Worm (Caenorhabditis elegans): ENCODE results near the gene F31F4.1.

- TF ChIP-seq hmg-4 (GFP tag; optimal IDR thresholded peaks at IDR 0.05) (no peak), ama-1 (optimal IDR thresholded peaks at IDR 0.05) (no peak), tbx-37 (GFP tag; conservative IDR thresholded peaks at IDR 0.05) (no peak), sea-1 (GFP tag; conservative IDR thresholded peaks at IDR 0.05) (no peak)
These were observed 42.1 kb downstream of the F31F4.1 start for ce11 chrV:725807-726572.
